Worm (Caenorhabditis elegans) whole organism, L4 larva: Measurements from ENCODE around the gene ykt-6.

Source experiments
- D1046.2 ChIP-seq: fragments of 200-800 bp; sonication (Bioruptor generic); IDR thresholded peaks from 2 replicates; pipeline ENCODE4 v1.3.6; 2022; ENCODE audit warnings: missing genetic modification characterization, missing compliant biosample characterization
- T26A8.4 ChIP-seq: fragments of 200-800 bp; sonication (Bioruptor generic); IDR thresholded peaks from 2 replicates; pipeline ENCODE4 v1.3.6; 2022; ENCODE audit warnings: missing genetic modification characterization, missing compliant biosample characterization
- ama-1 ChIP-seq: fragments of 150-350 bp; optimal IDR thresholded peaks from 2 replicates; lab custom pipeline; 2014; ENCODE audit warnings: inconsistent platforms, mixed read lengths
- ceh-62 ChIP-seq: sonication (generic microtip); optimal IDR thresholded peaks from 2 replicates; lab custom pipeline; 2017; ENCODE audit warnings: missing biosample characterization, missing genetic modification characterization
- daf-16 ChIP-seq, 3 experiments: sonication (generic microtip); optimal IDR thresholded peaks; 2 replicates each; lab custom pipeline; 2016 to 2017; ENCODE audit warnings: missing genetic modification characterization in 3 of 3, missing genetic modification reagents in 3 of 3, mild to moderate bottlenecking in 2 of 3, missing compliant biosample characterization in 2 of 3, missing biosample characterization in 1 of 3, moderate library complexity in 1 of 3
- daf-8 ChIP-seq: fragments of 200-800 bp; sonication (Bioruptor generic); IDR thresholded peaks from 2 replicates; pipeline ENCODE4 v1.3.6; 2022; ENCODE audit warnings: missing genetic modification characterization, missing compliant biosample characterization
- dmd-6 ChIP-seq: fragments of 200-800 bp; sonication (Bioruptor generic); IDR thresholded peaks from 2 replicates; pipeline ENCODE4 v1.3.6; 2022; ENCODE audit warnings: missing genetic modification reagents, missing genetic modification characterization, missing compliant biosample characterization
- dpl-1 ChIP-seq: fragments of 150-350 bp; optimal IDR thresholded peaks from 2 replicates; lab custom pipeline; 2014; ENCODE audit warnings: missing biosample characterization, missing genetic modification reagents, missing genetic modification characterization
- dve-1 ChIP-seq: sonication (generic microtip); optimal IDR thresholded peaks from 2 replicates; lab custom pipeline; 2017; ENCODE audit warnings: antibody characterized with exemption, mild to moderate bottlenecking, missing genetic modification characterization, missing compliant biosample characterization; ENCODE audit not compliant: insufficient read depth
- fos-1 ChIP-seq: fragments of 150-350 bp; optimal IDR thresholded peaks from 2 replicates; lab custom pipeline; 2014; ENCODE audit warnings: missing biosample characterization, missing genetic modification characterization
- gei-8 ChIP-seq: fragments of 200-800 bp; sonication (Bioruptor generic); optimal IDR thresholded peaks from 2 replicates; lab custom pipeline; 2018; ENCODE audit warnings: mild to moderate bottlenecking, missing genetic modification characterization, missing compliant biosample characterization
- hif-1 ChIP-seq, 2 experiments: sonication (generic microtip); optimal IDR thresholded peaks; 2 replicates each; lab custom pipeline; 2016 to 2017; ENCODE audit warnings: missing compliant biosample characterization in 2 of 2, missing genetic modification characterization in 2 of 2, missing genetic modification reagents in 2 of 2, missing genotype in 2 of 2, mild to moderate bottlenecking in 1 of 2
- hlh-11 ChIP-seq: fragments of 200-800 bp; sonication (Bioruptor generic); optimal IDR thresholded peaks from 2 replicates; lab custom pipeline; 2018; ENCODE audit warnings: mild to moderate bottlenecking, missing genetic modification characterization, missing compliant biosample characterization
- hlh-30 ChIP-seq: sonication (generic microtip); optimal IDR thresholded peaks from 2 replicates; lab custom pipeline; 2017; ENCODE audit warnings: antibody characterized with exemption, mild to moderate bottlenecking, missing genetic modification characterization, missing compliant biosample characterization; ENCODE audit not compliant: insufficient read depth
- lin-13 ChIP-seq: fragments of 150-350 bp; optimal IDR thresholded peaks from 2 replicates; lab custom pipeline; 2014; ENCODE audit warnings: missing biosample characterization, missing genetic modification reagents, missing genetic modification characterization
- lin-15B ChIP-seq: fragments of 150-350 bp; sonication (generic microtip); optimal IDR thresholded peaks from 3 replicates; lab custom pipeline; 2014; ENCODE audit warnings: missing biosample characterization, missing genetic modification characterization
- lin-38 ChIP-seq: fragments of 200-800 bp; sonication (Bioruptor generic); IDR thresholded peaks from 2 replicates; pipeline ENCODE4 v1.3.6; 2022; ENCODE audit warnings: missing genetic modification reagents, missing genetic modification characterization, missing compliant biosample characterization
- lir-3 ChIP-seq: sonication (generic microtip); optimal IDR thresholded peaks from 2 replicates; lab custom pipeline; 2016; ENCODE audit warnings: mild to moderate bottlenecking, missing genetic modification characterization, missing compliant biosample characterization
- lsy-2 ChIP-seq, 2 experiments: fragments of 150-350 bp in 1 of 2; sonication (generic microtip) in 1 of 2; optimal IDR thresholded peaks; 2 replicates each; lab custom pipeline; 2014 to 2017; ENCODE audit warnings: missing biosample characterization in 2 of 2, missing genetic modification characterization in 2 of 2
- mdl-1 ChIP-seq, 2 experiments: fragments of 150-350 bp in 1 of 2; sonication (generic microtip) in 1 of 2; optimal IDR thresholded peaks; 2 replicates each; lab custom pipeline; 2014 to 2017; ENCODE audit warnings: missing biosample characterization in 2 of 2, missing genetic modification characterization in 2 of 2
- mes-2 ChIP-seq: sonication (generic microtip); optimal IDR thresholded peaks from 2 replicates; lab custom pipeline; 2016; ENCODE audit warnings: missing genotype, mild to moderate bottlenecking, missing genetic modification characterization, missing compliant biosample characterization; ENCODE audit not compliant: poor library complexity, severe bottlenecking
- nhr-102 ChIP-seq: sonication (generic microtip); optimal IDR thresholded peaks from 2 replicates; lab custom pipeline; 2016; ENCODE audit warnings: mild to moderate bottlenecking, missing genetic modification characterization, moderate library complexity, missing compliant biosample characterization
- nhr-25 ChIP-seq: sonication (generic microtip); optimal IDR thresholded peaks from 2 replicates; lab custom pipeline; 2017; ENCODE audit warnings: missing genetic modification characterization, mild to moderate bottlenecking, missing compliant biosample characterization, antibody characterized with exemption, moderate library complexity, borderline replicate concordance; ENCODE audit not compliant: insufficient read depth
- nhr-28 ChIP-seq: fragments of 150-350 bp; optimal IDR thresholded peaks from 2 replicates; lab custom pipeline; 2014; ENCODE audit warnings: missing biosample characterization, missing genetic modification characterization
- pha-4 ChIP-seq, 2 experiments: fragments of 150-350 bp in 1 of 2; fragments of 200-800 bp in 1 of 2; sonication (Bioruptor generic) in 1 of 2; IDR thresholded peaks in 1 of 2; optimal IDR thresholded peaks in 1 of 2; 2 replicates each; pipeline versions ENCODE4 v1.3.6 to Lab custom; 2014 to 2022; ENCODE audit warnings: missing genetic modification characterization in 2 of 2, missing genetic modification reagents in 2 of 2, missing biosample characterization in 1 of 2, missing compliant biosample characterization in 1 of 2
- php-3 ChIP-seq: fragments of 200-800 bp; sonication (Bioruptor generic); IDR thresholded peaks from 2 replicates; pipeline ENCODE4 v1.3.6; 2022; ENCODE audit warnings: missing genetic modification reagents, missing genetic modification characterization, missing compliant biosample characterization
- pqm-1 ChIP-seq: sonication (generic microtip); optimal IDR thresholded peaks from 2 replicates; lab custom pipeline; 2017; ENCODE audit warnings: missing biosample characterization, missing genetic modification characterization
- snpc-1.2 ChIP-seq: fragments of 200-800 bp; sonication (Bioruptor generic); IDR thresholded peaks from 2 replicates; pipeline ENCODE4 v1.3.6; 2022; ENCODE audit warnings: missing genetic modification reagents, missing genetic modification characterization, missing compliant biosample characterization
- spr-1 ChIP-seq: sonication (generic microtip); optimal IDR thresholded peaks from 2 replicates; lab custom pipeline; 2016; ENCODE audit warnings: mild to moderate bottlenecking, missing genetic modification characterization, missing compliant biosample characterization
- spr-3 ChIP-seq: fragments of 200-800 bp; sonication (Bioruptor generic); optimal IDR thresholded peaks from 2 replicates; lab custom pipeline; 2018; ENCODE audit warnings: mild to moderate bottlenecking, missing genetic modification characterization, missing compliant biosample characterization
- tra-1 ChIP-seq: fragments of 200-800 bp; sonication (Bioruptor generic); IDR thresholded peaks from 2 replicates; pipeline ENCODE4 v1.3.6; 2022; ENCODE audit warnings: missing genetic modification reagents, missing genetic modification characterization, missing compliant biosample characterization
- vab-7 ChIP-seq: fragments of 200-800 bp; sonication (Bioruptor generic); IDR thresholded peaks from 2 replicates; pipeline ENCODE4 v1.3.6; 2022; ENCODE audit warnings: missing genetic modification reagents, missing genetic modification characterization, missing compliant biosample characterization
- zag-1 ChIP-seq: fragments of 150-350 bp; optimal IDR thresholded peaks from 2 replicates; lab custom pipeline; 2014; ENCODE audit warnings: missing biosample characterization, missing genetic modification characterization
- zfp-3 ChIP-seq: fragments of 200-800 bp; sonication (Bioruptor generic); conservative IDR thresholded peaks from 2 replicates; pipeline ENCODE4 v1.3.6; 2022; ENCODE audit warnings: missing genetic modification reagents, missing genetic modification characterization, missing compliant biosample characterization

The ykt-6 gene

DNA sequence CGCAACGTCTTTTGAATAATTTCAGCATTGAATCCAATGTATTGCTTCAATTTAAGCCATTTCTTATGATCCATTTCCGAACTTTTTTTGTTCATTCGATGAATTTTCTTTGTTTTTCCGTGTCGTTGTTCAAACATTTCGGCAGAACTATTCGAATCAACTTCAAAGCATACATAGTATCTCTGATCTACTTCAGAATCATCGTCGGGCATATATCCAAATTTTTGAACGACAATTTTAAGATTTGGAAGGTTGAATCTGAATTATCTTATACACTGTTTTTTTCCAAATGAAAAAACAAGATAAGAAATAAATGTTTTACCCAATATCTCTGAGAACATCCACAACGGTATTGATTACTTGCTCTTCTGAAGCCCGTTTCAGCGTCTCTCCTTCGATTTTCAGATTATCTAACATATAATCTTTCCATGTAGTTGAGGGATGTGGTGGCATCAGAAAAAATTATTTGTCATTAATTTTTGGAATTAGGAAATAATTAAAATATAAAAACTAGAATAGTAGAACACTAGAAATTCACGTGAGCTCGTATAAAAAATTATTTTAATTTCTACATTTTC is 41.8 kb upstream of the ykt-6 start, which contains the start of gene lab-2:
Gene lab-2, minus strand, starts transcription at position 453 of the 578 bp plus-strand sequence.
- TF ChIP-seq ceh-62 (tag; lab: Kevin White, UChicago) (no peak), hif-1 (tag; optimal IDR thresholded peaks at IDR 0.05; lab: Kevin White, UChicago) (peak in 1 of 2 experiments; percentile 5), snpc-1.2 (GFP tag; lab: Robert Waterston, UW) (no peak), hlh-30 (tag; lab: Kevin White, UChicago) (no peak), php-3 (0 out of 2 replicates have a peak, but pooled peaks have one; percentile 16), lsy-2 (tag; optimal IDR thresholded peaks at IDR 0.05; lab: Kevin White, UChicago) (peak in 1 of 2 experiments; percentile 39), tra-1 (GFP tag; lab: Robert Waterston, UW) (peak; percentile 20; the same call in 1 of the 2 replicates), lin-15B (no peak), ama-1 (lab: Kevin White, UChicago) (no peak), nhr-28 (tag; lab: Kevin White, UChicago) (no peak), pha-4 (GFP tag; IDR thresholded peaks at IDR 0.05; lab: Robert Waterston, UW) (peak; percentile 58), pha-4 (tag; optimal IDR thresholded peaks at IDR 0.05; lab: Kevin White, UChicago) (no peak), zag-1 (tag; lab: Kevin White, UChicago) (no peak), vab-7 (GFP tag; lab: Robert Waterston, UW) (peak; percentile 6; the same call in 1 of the 2 replicates), nhr-25 (tag; lab: Kevin White, UChicago) (peak; percentile 29), lir-3 (tag; lab: Kevin White, UChicago) (no peak), spr-1 (tag; lab: Kevin White, UChicago) (no peak), zfp-3 (GFP tag; lab: Robert Waterston, UW) (0 out of 2 replicates have a peak, but pooled peaks have one; percentile 21), lin-38 (GFP tag; lab: Robert Waterston, UW) (0 out of 2 replicates have a peak, but pooled peaks have one; percentile 20), fos-1 (tag; lab: Kevin White, UChicago) (no peak), mdl-1 (tag; optimal IDR thresholded peaks at IDR 0.05; lab: Kevin White, UChicago) (no peak), spr-3 (GFP tag; lab: Kevin White, UChicago) (no peak), gei-8 (no peak), nhr-102 (tag; lab: Kevin White, UChicago) (peak; percentile 39), D1046.2 (GFP tag; lab: Robert Waterston, UW) (no peak; the same call in 1 of the 2 replicates), dpl-1 (GFP tag; lab: Kevin White, UChicago) (no peak), dve-1 (peak; percentile 1), mes-2 (tag; lab: Kevin White, UChicago) (peak; percentile 13), lin-13 (GFP tag; lab: Kevin White, UChicago) (no peak), T26A8.4 (GFP tag; lab: Robert Waterston, UW) (peak; percentile 41; the same call in 1 of the 2 replicates)
- TF ChIP-seq, all 104 proteins: peak for 13

DNA sequence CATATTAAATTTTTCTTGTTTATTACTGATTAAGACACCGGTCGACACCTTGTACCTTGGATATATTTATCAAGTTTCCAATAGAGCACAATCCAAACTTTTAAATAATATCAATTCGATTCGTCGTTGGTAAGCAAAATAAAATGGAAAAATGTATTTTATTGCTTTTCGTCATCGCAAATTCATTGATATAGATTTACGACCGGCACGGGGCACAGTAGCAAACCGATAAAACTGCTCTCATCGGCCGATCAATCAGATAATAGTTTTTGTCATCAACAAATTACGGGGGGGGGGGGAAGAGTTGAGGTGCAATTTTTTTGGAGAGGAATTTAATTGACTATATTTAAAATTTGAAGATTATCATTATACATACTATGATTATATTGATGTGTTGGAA is 35.9 kb upstream of the ykt-6 start:
- TF ChIP-seq php-3 (peak; percentile 58; the same call in 1 of the 2 replicates), fos-1 (tag; lab: Kevin White, UChicago) (no peak), hlh-11 (tag; lab: Kevin White, UChicago) (peak; percentile 41), daf-8 (no peak), pqm-1 (tag; lab: Kevin White, UChicago) (peak; percentile 51), dmd-6 (GFP tag; lab: Robert Waterston, UW) (0 out of 2 replicates have a peak, but pooled peaks have one; percentile 25), nhr-28 (tag; lab: Kevin White, UChicago) (peak; percentile 31), daf-16 (GFP tag; optimal IDR thresholded peaks at IDR 0.05; lab: Kevin White, UChicago) (no peak), daf-16 (tag; optimal IDR thresholded peaks at IDR 0.05; lab: Kevin White, UChicago) (peak; percentile 45)
